Worm (Caenorhabditis elegans) whole organism, L1 larva: Measurements from ENCODE around the gene C50D2.7.

Experiments
- C16A3.4 ChIP-seq: fragments of 150-350 bp; optimal IDR thresholded peaks from 2 replicates; lab custom pipeline; 2014; ENCODE audit warnings: missing biosample characterization, missing genetic modification characterization
- C34B4.2 ChIP-seq: sonication (generic microtip); optimal IDR thresholded peaks from 2 replicates; lab custom pipeline; 2017; ENCODE audit warnings: mild to moderate bottlenecking, missing genetic modification characterization, missing compliant biosample characterization
- aly-2 ChIP-seq: fragments of 150-350 bp; optimal IDR thresholded peaks from 2 replicates; lab custom pipeline; 2014; ENCODE audit warnings: missing biosample characterization, missing genetic modification characterization
- blmp-1 ChIP-seq: fragments of 150-350 bp; optimal IDR thresholded peaks from 2 replicates; lab custom pipeline; 2014; ENCODE audit warnings: missing biosample characterization, missing genetic modification characterization
- ceh-8 ChIP-seq: fragments of 200-800 bp; sonication (Bioruptor generic); optimal IDR thresholded peaks from 2 replicates; lab custom pipeline; 2018; ENCODE audit warnings: mild to moderate bottlenecking, missing genetic modification characterization, moderate library complexity, missing compliant biosample characterization
- dsc-1 ChIP-seq: sonication (generic microtip); optimal IDR thresholded peaks from 2 replicates; lab custom pipeline; 2016; ENCODE audit warnings: mild to moderate bottlenecking, missing genetic modification characterization, missing compliant biosample characterization
- efl-3 ChIP-seq: fragments of 200-800 bp; sonication (Bioruptor generic); optimal IDR thresholded peaks from 2 replicates; lab custom pipeline; 2018; ENCODE audit warnings: mild to moderate bottlenecking, missing genetic modification characterization, missing compliant biosample characterization
- egl-13 ChIP-seq: sonication (generic microtip); optimal IDR thresholded peaks from 2 replicates; lab custom pipeline; 2016; ENCODE audit warnings: missing genotype, missing genetic modification reagents, missing genetic modification characterization, missing compliant biosample characterization
- egl-27 ChIP-seq, 2 experiments: fragments of 150-350 bp in 1 of 2; sonication (generic microtip); optimal IDR thresholded peaks; 3 replicates each; lab custom pipeline; 2017 to 2018; ENCODE audit warnings: missing biosample characterization in 2 of 2, missing genetic modification characterization in 2 of 2, missing genetic modification reagents in 2 of 2
- ets-5 ChIP-seq: fragments of 200-800 bp; sonication (Bioruptor generic); IDR thresholded peaks from 2 replicates; pipeline ENCODE4 v1.3.6; 2022; ENCODE audit warnings: missing genetic modification characterization, missing compliant biosample characterization
- fkh-10 ChIP-seq: sonication (generic microtip); optimal IDR thresholded peaks from 2 replicates; lab custom pipeline; 2017; ENCODE audit warnings: missing biosample characterization, missing genetic modification reagents, missing genetic modification characterization
- fkh-4 ChIP-seq: sonication (generic microtip); optimal IDR thresholded peaks from 2 replicates; lab custom pipeline; 2016; ENCODE audit warnings: missing compliant biosample characterization, missing genetic modification characterization, borderline replicate concordance
- hlh-17 ChIP-seq: fragments of 200-800 bp; sonication (Bioruptor generic); optimal IDR thresholded peaks from 2 replicates; lab custom pipeline; 2018; ENCODE audit warnings: missing genetic modification characterization, mild to moderate bottlenecking, missing compliant biosample characterization, moderate library complexity, borderline replicate concordance
- hlh-4 ChIP-seq: sonication (generic microtip); optimal IDR thresholded peaks from 2 replicates; lab custom pipeline; 2016; ENCODE audit warnings: mild to moderate bottlenecking, missing genetic modification characterization, missing compliant biosample characterization
- hpl-2 ChIP-seq: fragments of 150-350 bp; optimal IDR thresholded peaks from 2 replicates; lab custom pipeline; 2014; ENCODE audit warnings: missing biosample characterization, missing genetic modification reagents, missing genetic modification characterization
- isw-1 ChIP-seq: fragments of 200-800 bp; sonication (Bioruptor generic); IDR thresholded peaks from 2 replicates; pipeline ENCODE4 v1.3.6; 2022; ENCODE audit warnings: missing genetic modification characterization, missing compliant biosample characterization
- lin-13 ChIP-seq: fragments of 150-350 bp; optimal IDR thresholded peaks from 2 replicates; lab custom pipeline; 2014; ENCODE audit warnings: missing biosample characterization, missing genetic modification reagents, missing genetic modification characterization
- lin-14 ChIP-seq: fragments of 200-800 bp; sonication (Bioruptor generic); optimal IDR thresholded peaks from 2 replicates; lab custom pipeline; 2018; ENCODE audit warnings: mild to moderate bottlenecking, missing genetic modification characterization, moderate library complexity, missing compliant biosample characterization
- lin-39 ChIP-seq: fragments of 150-350 bp; optimal IDR thresholded peaks from 2 replicates; lab custom pipeline; 2014; ENCODE audit warnings: missing biosample characterization, missing genetic modification reagents, missing genetic modification characterization
- lsy-2 ChIP-seq, 2 experiments: fragments of 150-350 bp; optimal IDR thresholded peaks; 2 replicates each; lab custom pipeline; 2014; ENCODE audit warnings: missing biosample characterization in 2 of 2, missing genetic modification characterization in 2 of 2
- mdl-1 ChIP-seq, 2 experiments: fragments of 150-350 bp; optimal IDR thresholded peaks; 2 replicates each; lab custom pipeline; 2014 to 2017; ENCODE audit warnings: missing biosample characterization in 2 of 2, missing genetic modification characterization in 2 of 2, inconsistent platforms in 1 of 2
- nhr-12 ChIP-seq: sonication (generic microtip); optimal IDR thresholded peaks from 2 replicates; lab custom pipeline; 2017; ENCODE audit warnings: missing biosample characterization, missing genetic modification characterization
- nhr-20 ChIP-seq: sonication (generic microtip); optimal IDR thresholded peaks from 2 replicates; lab custom pipeline; 2016; ENCODE audit warnings: mild to moderate bottlenecking, missing genetic modification characterization, missing compliant biosample characterization
- nhr-28 ChIP-seq: fragments of 150-350 bp; optimal IDR thresholded peaks from 2 replicates; lab custom pipeline; 2014; ENCODE audit warnings: missing biosample characterization, missing genetic modification characterization
- nhr-47 ChIP-seq: sonication (generic microtip); optimal IDR thresholded peaks from 2 replicates; lab custom pipeline; 2016; ENCODE audit warnings: mild to moderate bottlenecking, missing genetic modification characterization, moderate library complexity, missing compliant biosample characterization
- nhr-84 ChIP-seq: sonication (generic microtip); optimal IDR thresholded peaks from 2 replicates; lab custom pipeline; 2017; ENCODE audit warnings: missing biosample characterization, missing genetic modification characterization
- nhr-85 ChIP-seq: sonication (generic microtip); peaks from one replicate; lab custom pipeline; 2016; ENCODE audit warnings: missing genetic modification characterization, inconsistent platforms, missing compliant biosample characterization
- nhr-90 ChIP-seq: sonication (generic microtip); optimal IDR thresholded peaks from 2 replicates; lab custom pipeline; 2016; ENCODE audit warnings: mild to moderate bottlenecking, missing genetic modification characterization, missing compliant biosample characterization; ENCODE audit not compliant: poor library complexity
- pqm-1 ChIP-seq: sonication (generic microtip); optimal IDR thresholded peaks from 3 replicates; lab custom pipeline; 2017; ENCODE audit warnings: missing biosample characterization, missing genetic modification characterization
- skn-1 ChIP-seq: fragments of 150-350 bp; optimal IDR thresholded peaks from 2 replicates; lab custom pipeline; 2014; ENCODE audit warnings: missing biosample characterization, missing genetic modification characterization
- sup-37 ChIP-seq: fragments of 200-800 bp; sonication (Bioruptor generic); optimal IDR thresholded peaks from 2 replicates; lab custom pipeline; 2018; ENCODE audit warnings: mild to moderate bottlenecking, missing genetic modification characterization, missing compliant biosample characterization
- swsn-7 ChIP-seq: sonication (generic microtip); optimal IDR thresholded peaks from 2 replicates; lab custom pipeline; 2016; ENCODE audit warnings: missing genetic modification characterization, missing compliant biosample characterization
- unc-62 ChIP-seq: fragments of 150-350 bp; optimal IDR thresholded peaks from 2 replicates; lab custom pipeline; 2014; ENCODE audit warnings: missing biosample characterization, missing genetic modification reagents, missing genetic modification characterization
- unc-86 ChIP-seq: sonication (generic microtip); optimal IDR thresholded peaks from 2 replicates; lab custom pipeline; 2016; ENCODE audit warnings: missing genetic modification characterization, missing compliant biosample characterization
- xbp-1 ChIP-seq: sonication (generic microtip); optimal IDR thresholded peaks from 2 replicates; lab custom pipeline; 2016; ENCODE audit warnings: missing genetic modification characterization, missing compliant biosample characterization
- zag-1 ChIP-seq: fragments of 150-350 bp; optimal IDR thresholded peaks from 2 replicates; lab custom pipeline; 2014; ENCODE audit warnings: missing biosample characterization, missing genetic modification characterization
- zip-4 ChIP-seq: fragments of 200-800 bp; sonication (Bioruptor generic); optimal IDR thresholded peaks from 2 replicates; lab custom pipeline; 2018; ENCODE audit warnings: mild to moderate bottlenecking, missing genetic modification characterization, moderate library complexity, missing compliant biosample characterization
- ztf-11 ChIP-seq, 2 experiments: sonication (generic microtip); optimal IDR thresholded peaks; 2 replicates each; lab custom pipeline; 2016 to 2017; ENCODE audit warnings: missing genetic modification characterization in 2 of 2, missing biosample characterization in 1 of 2, missing compliant biosample characterization in 1 of 2
- ztf-4 ChIP-seq: fragments of 150-350 bp; optimal IDR thresholded peaks from 2 replicates; lab custom pipeline; 2014; ENCODE audit warnings: missing biosample characterization, missing genetic modification characterization

The C50D2.7 gene

DNA sequence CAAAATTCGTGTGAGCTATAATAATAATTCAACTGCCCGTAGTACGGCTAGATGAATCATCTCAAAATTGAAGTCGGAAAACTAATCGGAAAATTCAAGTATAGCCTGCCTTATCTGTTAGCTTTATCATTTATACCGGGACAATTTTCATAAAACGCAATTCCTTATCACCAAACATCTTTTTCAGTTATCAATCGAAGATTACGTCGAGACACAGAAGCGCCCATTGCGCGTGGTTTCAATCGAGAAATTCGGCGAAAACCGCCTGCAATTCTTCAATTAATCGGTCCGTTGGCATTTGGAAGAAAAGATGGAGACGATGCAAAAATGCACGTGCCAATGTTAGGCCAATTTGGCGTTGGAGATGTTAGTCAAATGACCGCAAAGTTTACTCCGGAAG is 17.2 kb upstream of the C50D2.7 start (continued):
- TF ChIP-seq C34B4.2: no peak
- no peak for TF ChIP-seq nhr-47 (tag; lab: Kevin White, UChicago)
- no peak for TF ChIP-seq nhr-12 (tag; lab: Kevin White, UChicago)
- TF ChIP-seq skn-1 (tag; lab: Kevin White, UChicago): no peak
- TF ChIP-seq swsn-7 (tag; lab: Kevin White, UChicago): no peak
- no peak for TF ChIP-seq ceh-8 (GFP tag; lab: Kevin White, UChicago)
- no peak for TF ChIP-seq ztf-4 (tag; lab: Kevin White, UChicago)
- TF ChIP-seq lin-13 (GFP tag; lab: Kevin White, UChicago): no peak
- no peak for TF ChIP-seq ztf-11 (tag; optimal IDR thresholded peaks at IDR 0.05; lab: Kevin White, UChicago)
- TF ChIP-seq nhr-85: peak; percentile 70
- no peak for TF ChIP-seq lsy-2 (tag; optimal IDR thresholded peaks at IDR 0.05; lab: Kevin White, UChicago)

DNA sequence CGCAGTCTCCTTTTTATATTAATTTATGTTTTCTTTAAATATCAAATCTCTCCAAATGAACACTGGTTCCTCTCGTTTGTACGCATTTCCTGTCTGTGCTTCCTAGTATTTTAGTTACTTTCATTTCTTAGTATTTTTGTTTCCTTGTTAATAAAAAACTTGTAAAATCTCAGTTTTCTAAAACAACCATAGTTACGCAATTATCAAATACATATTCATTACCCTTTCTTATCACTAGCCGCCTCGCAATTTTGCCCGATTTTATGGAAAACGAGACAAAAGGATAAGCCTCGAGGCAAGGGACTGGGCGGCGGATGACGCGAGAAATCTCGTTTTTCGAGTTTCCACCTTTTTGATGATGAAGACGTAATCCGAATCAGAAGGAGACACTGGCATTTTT is 16.2 kb upstream of the C50D2.7 start, which contains the start of gene C50D2.1:
TSS of gene C50D2.1 (plus strand) at position 301 of the 400 bp plus-strand sequence.
- no peak for TF ChIP-seq nhr-28 (tag; lab: Kevin White, UChicago)
- TF ChIP-seq nhr-12 (tag; lab: Kevin White, UChicago): no peak
- TF ChIP-seq C34B4.2: no peak
- TF ChIP-seq sup-37 (GFP tag; lab: Kevin White, UChicago): no peak
- TF ChIP-seq efl-3: no peak
- TF ChIP-seq unc-86 (tag; lab: Kevin White, UChicago): no peak
- no peak for TF ChIP-seq swsn-7 (tag; lab: Kevin White, UChicago)
- no peak for TF ChIP-seq hpl-2 (GFP tag; lab: Kevin White, UChicago)
- TF ChIP-seq lin-39 (tag; lab: Kevin White, UChicago): no peak

DNA sequence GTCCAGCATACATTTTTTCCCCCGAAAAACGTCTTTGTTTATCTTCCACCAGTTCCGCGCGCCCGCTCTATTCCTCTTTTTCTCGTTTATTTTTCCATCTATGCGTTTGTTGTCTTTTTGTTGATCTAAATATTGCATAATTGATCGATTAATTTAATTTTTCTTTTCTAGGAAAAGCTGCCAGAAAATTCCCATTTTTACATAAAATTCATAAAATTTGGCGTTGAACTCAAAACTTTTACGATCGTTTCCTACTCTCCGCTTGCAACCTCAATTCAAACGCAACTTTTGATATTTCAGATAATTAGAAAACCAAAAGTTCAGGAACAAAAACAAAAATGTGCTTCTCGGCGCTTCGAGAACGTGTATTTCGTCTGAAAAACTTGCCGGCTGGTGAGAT is 13.8 kb upstream of the C50D2.7 start, which contains the start of gene C50D2.2:
TSS of gene C50D2.2 (plus strand) at position 301 of the 400 bp plus-strand sequence.
- TF ChIP-seq egl-13 (tag; lab: Kevin White, UChicago): no peak
- TF ChIP-seq ets-5 (GFP tag; lab: Robert Waterston, UW): no peak
- TF ChIP-seq fkh-4 (tag; lab: Kevin White, UChicago): no peak
- no peak for TF ChIP-seq pqm-1 (tag; lab: Kevin White, UChicago)
- no peak for TF ChIP-seq mdl-1 (tag; optimal IDR thresholded peaks at IDR 0.05; lab: Kevin White, UChicago)
- TF ChIP-seq nhr-85: no peak
- no peak for TF ChIP-seq nhr-84
- TF ChIP-seq unc-62 (GFP tag; lab: Kevin White, UChicago): no peak
- no peak for TF ChIP-seq egl-27 (tag; optimal IDR thresholded peaks at IDR 0.05; lab: Kevin White, UChicago)
- TF ChIP-seq zag-1: no peak
- TF ChIP-seq zip-4 (GFP tag; lab: Kevin White, UChicago): no peak
- TF ChIP-seq C34B4.2: no peak
- no peak for TF ChIP-seq dsc-1
- no peak for TF ChIP-seq isw-1 (GFP tag; lab: Robert Waterston, UW)
- TF ChIP-seq hlh-17 (GFP tag; lab: Kevin White, UChicago): no peak
- no peak for TF ChIP-seq sup-37 (GFP tag; lab: Kevin White, UChicago)
- TF ChIP-seq nhr-20 (tag; lab: Kevin White, UChicago): no peak
- no peak for TF ChIP-seq nhr-90 (tag; lab: Kevin White, UChicago)
- no peak for TF ChIP-seq blmp-1 (tag; lab: Kevin White, UChicago)

- TF ChIP-seq hlh-4 (tag; lab: Kevin White, UChicago): no peak
- no peak for TF ChIP-seq xbp-1 (tag; lab: Kevin White, UChicago)
- TF ChIP-seq zip-4 (GFP tag; lab: Kevin White, UChicago): no peak
- TF ChIP-seq C16A3.4 (tag; lab: Kevin White, UChicago): no peak
- TF ChIP-seq fkh-10: no peak
- TF ChIP-seq lin-14 (GFP tag; lab: Kevin White, UChicago): peak; percentile 42
- no peak for TF ChIP-seq aly-2 (tag; lab: Kevin White, UChicago)
These were observed 12.6 kb upstream of the C50D2.7 start for ce11 chrII:107703-108102.
